Worm (Caenorhabditis elegans) whole organism, L2 larva: Measurements from ENCODE around the gene chil-13.

Experiments
- ceh-16 ChIP-seq: fragments of 150-350 bp; optimal IDR thresholded peaks from 2 replicates; lab custom pipeline; 2014; ENCODE audit warnings: missing biosample characterization, missing genetic modification characterization
- gmeb-1 ChIP-seq: fragments of 150-350 bp; optimal IDR thresholded peaks from 2 replicates; lab custom pipeline; 2014; ENCODE audit warnings: missing biosample characterization, missing genetic modification characterization

DNA sequence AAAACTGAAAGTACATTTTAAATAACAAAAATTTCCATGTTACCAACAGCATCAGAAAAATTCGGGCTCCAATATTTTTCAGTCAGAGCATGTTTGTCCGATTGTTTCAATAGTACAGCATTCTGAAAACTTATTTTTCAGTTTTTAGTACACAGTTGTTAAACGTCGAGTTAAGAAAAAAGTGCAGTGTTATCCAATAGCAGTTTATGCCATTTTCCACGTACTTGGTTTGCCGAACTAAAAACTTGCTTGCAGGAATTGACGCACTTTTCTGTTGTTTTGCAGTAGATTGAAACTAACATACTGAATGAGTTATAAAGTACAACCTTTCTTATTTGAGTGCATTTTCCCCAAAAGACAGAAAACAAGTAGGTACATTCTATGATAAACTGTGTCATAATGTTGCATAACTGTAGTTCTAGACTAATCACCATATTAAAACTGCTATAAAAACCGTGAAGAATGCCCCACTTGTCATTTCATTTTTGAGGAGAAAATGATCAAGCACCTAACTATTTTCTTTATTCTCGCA lies 39.7 kb downstream of the chil-13 start, which contains the start of the genes Y51B9A.14 and Y51B9A.8:
- TF ChIP-seq gmeb-1 (tag; lab: Kevin White, UChicago) = no peak
- TF ChIP-seq ceh-16 = no peak
